Worm (Caenorhabditis elegans): Measurements from ENCODE around the gene ace-3.

DNA sequence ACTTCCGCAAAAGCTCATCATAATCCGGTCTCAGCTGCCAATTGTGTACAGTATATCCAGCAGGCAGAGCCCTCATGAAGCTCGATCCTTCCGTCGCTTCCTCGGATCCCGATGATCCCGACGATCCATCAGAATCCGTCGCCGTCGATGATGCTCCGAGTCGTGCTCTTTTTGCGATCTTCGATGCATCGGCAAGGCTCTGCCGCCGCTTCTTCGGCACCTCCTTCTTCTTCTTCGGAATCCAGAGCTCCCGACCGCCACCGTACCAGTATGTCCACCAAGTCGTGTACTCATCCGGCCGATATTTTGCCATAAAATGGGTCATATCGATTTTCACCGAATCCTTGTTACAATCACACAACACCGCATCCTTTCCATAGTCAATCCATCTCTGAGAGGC is 34.5 kb downstream of the ace-3 start:
- no peak for TF ChIP-seq him-1 (tag; optimal IDR thresholded peaks at IDR 0.05)
- TF ChIP-seq W03F9.2 (tag; optimal IDR thresholded peaks at IDR 0.05) = no peak
- no peak for TF ChIP-seq dao-5 (tag; optimal IDR thresholded peaks at IDR 0.05)
